Worm (Caenorhabditis elegans): ENCODE results near the gene acn-1.

DNA sequence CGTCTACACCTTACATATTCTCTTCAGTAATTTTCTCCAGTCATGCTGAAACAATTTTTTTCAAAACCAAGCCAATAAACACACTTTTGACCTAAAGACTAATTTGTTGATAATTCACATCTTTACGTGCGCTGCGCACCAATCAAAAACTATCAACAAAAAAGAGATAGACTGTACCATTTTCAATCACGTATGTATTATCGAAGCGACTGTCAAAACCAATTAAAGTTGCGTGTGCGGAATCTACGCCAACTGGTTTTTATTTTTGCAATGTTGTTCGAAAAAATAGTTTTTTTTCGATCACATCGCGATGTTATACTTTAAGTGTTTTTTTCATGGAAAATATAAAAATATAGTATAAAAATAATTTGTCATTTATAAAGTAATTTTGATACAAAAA is 17.6 kb downstream of the acn-1 start:
- TF ChIP-seq ceh-13 (GFP tag; optimal IDR thresholded peaks at IDR 0.05): no peak
- no peak for TF ChIP-seq scrt-1 (GFP tag; IDR thresholded peaks at IDR 0.05)
- TF ChIP-seq pes-1 (GFP tag; IDR thresholded peaks at IDR 0.05): no peak
